Worm (Caenorhabditis elegans) whole organism, mixed stage, embryonic: Measurements from ENCODE around the gene ttr-5.

Experiments
- ceh-39 ChIP-seq: fragments of 150-350 bp; optimal IDR thresholded peaks from 2 replicates; lab custom pipeline; 2014; ENCODE audit warnings: missing biosample characterization, missing genetic modification characterization
- elt-3 ChIP-seq: fragments of 150-350 bp; optimal IDR thresholded peaks from 2 replicates; lab custom pipeline; 2014; ENCODE audit warnings: missing biosample characterization, missing genetic modification characterization
- lin-13 ChIP-seq: fragments of 150-350 bp; optimal IDR thresholded peaks from 2 replicates; lab custom pipeline; 2014; ENCODE audit warnings: missing biosample characterization, missing genetic modification characterization
- mep-1 ChIP-seq: fragments of 150-350 bp; optimal IDR thresholded peaks from 2 replicates; lab custom pipeline; 2017; ENCODE audit warnings: missing biosample characterization, missing genetic modification reagents, missing genetic modification characterization, inconsistent platforms
- nhr-12 ChIP-seq: fragments of 150-350 bp; optimal IDR thresholded peaks from 2 replicates; lab custom pipeline; 2014; ENCODE audit warnings: missing biosample characterization, missing genetic modification characterization
- nhr-28 ChIP-seq: fragments of 150-350 bp; optimal IDR thresholded peaks from 2 replicates; lab custom pipeline; 2014; ENCODE audit warnings: missing biosample characterization, missing genetic modification characterization
- pha-4 ChIP-seq: fragments of 150-350 bp; optimal IDR thresholded peaks from 2 replicates; lab custom pipeline; 2018; ENCODE audit warnings: missing biosample characterization, missing genetic modification reagents, missing genetic modification characterization
- sem-2 ChIP-seq: fragments of 200-800 bp; sonication (Bioruptor generic); optimal IDR thresholded peaks from 2 replicates; lab custom pipeline; 2018; ENCODE audit warnings: mild to moderate bottlenecking, missing genetic modification characterization, missing compliant biosample characterization
- snpc-4 ChIP-seq: fragments of 150-350 bp; optimal IDR thresholded peaks from 2 replicates; lab custom pipeline; 2014; ENCODE audit warnings: missing biosample characterization, missing genetic modification characterization
- unc-39 ChIP-seq: fragments of 150-350 bp; optimal IDR thresholded peaks from 2 replicates; lab custom pipeline; 2014; ENCODE audit warnings: missing biosample characterization, missing genetic modification characterization

ce11 chrIII:9288540-9288939 is 41.6 kb upstream of the ttr-5 start:
- TF ChIP-seq nhr-28 (tag; lab: Kevin White, UChicago) (no peak), ceh-39 (no peak), snpc-4 (no peak), pha-4 (tag; lab: Kevin White, UChicago) (no peak), lin-13 (tag; lab: Kevin White, UChicago) (no peak), elt-3 (tag; lab: Kevin White, UChicago) (no peak), sem-2 (no peak), nhr-12 (tag; lab: Kevin White, UChicago) (no peak), mep-1 (no peak), unc-39 (tag; lab: Kevin White, UChicago) (no peak)
